Fruit fly (Drosophila melanogaster) whole organism, embryonic: Measurements from ENCODE around the gene MYPT-75D.

Experiments
- Abd-B ChIP-seq: fragments of 200-800 bp; sonication (Bioruptor generic); optimal IDR thresholded peaks from 2 replicates; lab custom pipeline; 2018; ENCODE audit warnings: missing biosample characterization, mild to moderate bottlenecking, missing genetic modification characterization, moderate library complexity
- Asciz ChIP-seq: fragments of 200-800 bp; sonication (Bioruptor generic); optimal IDR thresholded peaks from 2 replicates; lab custom pipeline; 2017; ENCODE audit warnings: missing biosample characterization, mild to moderate bottlenecking, missing genetic modification characterization, missing genetic modification reagents
- CG12155 ChIP-seq: fragments of 200-800 bp; sonication (Bioruptor generic); optimal IDR thresholded peaks from 3 replicates; lab custom pipeline; 2016; ENCODE audit warnings: missing biosample characterization, missing genetic modification characterization
- CG1233 ChIP-seq: fragments of 200-800 bp; sonication (Bioruptor generic); optimal IDR thresholded peaks from 4 replicates; lab custom pipeline; 2018; ENCODE audit warnings: missing biosample characterization, mild to moderate bottlenecking, missing genetic modification characterization
- CG12942 ChIP-seq: fragments of 200-800 bp; sonication (Bioruptor generic); optimal IDR thresholded peaks from 3 replicates; lab custom pipeline; 2016; ENCODE audit warnings: missing biosample characterization, missing genetic modification characterization
- CG1602 ChIP-seq: fragments of 200-800 bp; sonication (Bioruptor generic); optimal IDR thresholded peaks from 3 replicates; lab custom pipeline; 2016; ENCODE audit warnings: missing biosample characterization, missing genetic modification characterization
- CG1603 ChIP-seq: fragments of 200-800 bp; sonication (Bioruptor generic); optimal IDR thresholded peaks from 2 replicates; lab custom pipeline; 2019; ENCODE audit warnings: missing biosample characterization, mild to moderate bottlenecking, missing genetic modification characterization, moderate library complexity
- CG16815 ChIP-seq: fragments of 200-800 bp; sonication (Bioruptor generic); optimal IDR thresholded peaks from 3 replicates; lab custom pipeline; 2017; ENCODE audit warnings: missing biosample characterization, mild to moderate bottlenecking, missing genetic modification characterization
- CG2116 ChIP-seq: fragments of 200-800 bp; sonication (Bioruptor generic); optimal IDR thresholded peaks from 3 replicates; lab custom pipeline; 2018; ENCODE audit warnings: missing biosample characterization, mild to moderate bottlenecking, missing genetic modification characterization
- CG30431 ChIP-seq: fragments of 200-800 bp; sonication (Bioruptor generic); optimal IDR thresholded peaks from 2 replicates; lab custom pipeline; 2017; ENCODE audit warnings: missing biosample characterization, missing genetic modification characterization
- CG31224 ChIP-seq: fragments of 200-800 bp; sonication (Bioruptor generic); IDR thresholded peaks from 2 replicates; pipeline ENCODE4 v1.3.6; 2022; ENCODE audit warnings: missing biosample characterization, missing genetic modification characterization
- CG3281 ChIP-seq: fragments of 200-800 bp; sonication (Bioruptor generic); optimal IDR thresholded peaks from 3 replicates; lab custom pipeline; 2017; ENCODE audit warnings: missing biosample characterization, mild to moderate bottlenecking, missing genetic modification characterization
- CG33213 ChIP-seq: fragments of 200-800 bp; sonication (Bioruptor generic); optimal IDR thresholded peaks from 3 replicates; lab custom pipeline; 2016; ENCODE audit warnings: missing biosample characterization, missing genetic modification characterization
- CG3995 ChIP-seq: fragments of 200-800 bp; sonication (Bioruptor generic); optimal IDR thresholded peaks from 3 replicates; lab custom pipeline; 2016; ENCODE audit warnings: missing biosample characterization, missing genetic modification characterization
- CG7372 ChIP-seq: fragments of 200-800 bp; sonication (Bioruptor generic); IDR thresholded peaks from 2 replicates; pipeline ENCODE4 v1.3.6; 2022; ENCODE audit warnings: missing biosample characterization, missing genetic modification characterization
- CG7745 ChIP-seq: fragments of 200-800 bp; sonication (Bioruptor generic); optimal IDR thresholded peaks from 2 replicates; lab custom pipeline; 2018; ENCODE audit warnings: missing biosample characterization, mild to moderate bottlenecking, missing genetic modification characterization, moderate library complexity
- CG7963 ChIP-seq: fragments of 200-800 bp; sonication (Bioruptor generic); IDR thresholded peaks from 3 replicates; pipeline ENCODE4 v1.3.6; 2022; ENCODE audit warnings: missing biosample characterization, missing genetic modification characterization; ENCODE audit not compliant: partially characterized antibody
- CG8290 ChIP-seq, 3 experiments: fragments of 200-800 bp; sonication (Bioruptor generic); optimal IDR thresholded peaks; 2 replicates each; lab custom pipeline; 2016 to 2019; ENCODE audit warnings: missing biosample characterization in 3 of 3, missing genetic modification characterization in 3 of 3, mild to moderate bottlenecking in 2 of 3, moderate library complexity in 1 of 3
- CG9609 ChIP-seq: fragments of 200-800 bp; sonication (Bioruptor generic); optimal IDR thresholded peaks from 3 replicates; lab custom pipeline; 2016; ENCODE audit warnings: missing biosample characterization, missing genetic modification characterization
- Dll ChIP-seq: fragments of 200-800 bp; sonication (Bioruptor generic); IDR thresholded peaks from 4 replicates; pipeline ENCODE4 v1.3.6; 2022; ENCODE audit warnings: missing biosample characterization, missing genetic modification characterization; ENCODE audit not compliant: partially characterized antibody
- Fer2 ChIP-seq: fragments of 200-800 bp; sonication (Bioruptor generic); optimal IDR thresholded peaks from 2 replicates; lab custom pipeline; 2018; ENCODE audit warnings: missing biosample characterization, mild to moderate bottlenecking, missing genetic modification characterization, moderate library complexity
- HmgZ ChIP-seq: fragments of 200-800 bp; sonication (Bioruptor generic); optimal IDR thresholded peaks from 2 replicates; lab custom pipeline; 2018; ENCODE audit warnings: missing biosample characterization, mild to moderate bottlenecking, missing genetic modification characterization
- Hmx ChIP-seq: fragments of 200-800 bp; sonication (Bioruptor generic); optimal IDR thresholded peaks from 2 replicates; lab custom pipeline; 2016; ENCODE audit warnings: missing biosample characterization, missing genetic modification characterization
- MTF-1 ChIP-seq: fragments of 200-800 bp; sonication (Bioruptor generic); optimal IDR thresholded peaks from 2 replicates; lab custom pipeline; 2018; ENCODE audit warnings: missing biosample characterization, mild to moderate bottlenecking, missing genetic modification characterization, borderline replicate concordance
- Nf-YA ChIP-seq: fragments of 200-800 bp; sonication (Bioruptor generic); IDR thresholded peaks from 2 replicates; pipeline ENCODE4 v1.3.6; 2022; ENCODE audit warnings: missing biosample characterization, missing genetic modification characterization
- Opbp ChIP-seq: fragments of 200-800 bp; sonication (Bioruptor generic); IDR thresholded peaks from 3 replicates; pipeline ENCODE4 v1.3.6; 2022; ENCODE audit warnings: missing biosample characterization, missing genetic modification characterization; ENCODE audit not compliant: partially characterized antibody
- Scr ChIP-seq: fragments of 200-800 bp; sonication (Bioruptor generic); IDR thresholded peaks from 2 replicates; pipeline ENCODE4 v1.3.6; 2022; ENCODE audit warnings: missing biosample characterization, missing genetic modification characterization; ENCODE audit not compliant: partially characterized antibody
- Sry-δ ChIP-seq: fragments of 200-800 bp; sonication (Bioruptor generic); optimal IDR thresholded peaks from 2 replicates; lab custom pipeline; 2016; ENCODE audit warnings: missing biosample characterization, missing genetic modification characterization
- Tbp ChIP-seq: fragments of >200 bp; optimal IDR thresholded peaks from 2 replicates; lab custom pipeline; 2018; ENCODE audit warnings: missing biosample characterization, missing genetic modification characterization
- ac ChIP-seq: fragments of 200-800 bp; sonication (Bioruptor generic); optimal IDR thresholded peaks from 3 replicates; lab custom pipeline; 2017; ENCODE audit warnings: missing biosample characterization, mild to moderate bottlenecking, missing genetic modification characterization
- amos ChIP-seq: fragments of 200-800 bp; sonication (Bioruptor generic); IDR thresholded peaks from 2 replicates; pipeline ENCODE4 v1.3.6; 2022; ENCODE audit warnings: missing biosample characterization, missing genetic modification characterization; ENCODE audit not compliant: partially characterized antibody
- bab2 ChIP-seq: fragments of 200-800 bp; sonication (Bioruptor generic); optimal IDR thresholded peaks from 2 replicates; lab custom pipeline; 2016; ENCODE audit warnings: missing biosample characterization, missing genetic modification characterization
- btn ChIP-seq: fragments of 200-800 bp; sonication (Bioruptor generic); optimal IDR thresholded peaks from 2 replicates; lab custom pipeline; 2016; ENCODE audit warnings: missing biosample characterization, missing genetic modification characterization
- caup ChIP-seq: fragments of 200-800 bp; sonication (Bioruptor generic); optimal IDR thresholded peaks from 3 replicates; lab custom pipeline; 2017; ENCODE audit warnings: missing biosample characterization, mild to moderate bottlenecking, missing genetic modification characterization, moderate library complexity; ENCODE audit not compliant: severe bottlenecking
- chn ChIP-seq: fragments of 200-800 bp; sonication (Bioruptor generic); optimal IDR thresholded peaks from 2 replicates; lab custom pipeline; 2016; ENCODE audit warnings: missing biosample characterization, missing genetic modification characterization
- disco-r ChIP-seq: fragments of 200-800 bp; sonication (Bioruptor generic); optimal IDR thresholded peaks from 2 replicates; lab custom pipeline; 2016; ENCODE audit warnings: missing biosample characterization, missing genetic modification characterization
- inv ChIP-seq: fragments of 200-800 bp; sonication (Bioruptor generic); IDR thresholded peaks from 2 replicates; pipeline ENCODE4 v1.3.6; 2022; ENCODE audit warnings: missing biosample characterization, missing genetic modification characterization; ENCODE audit not compliant: partially characterized antibody
- lilli ChIP-seq: fragments of 200-800 bp; sonication (Bioruptor generic); optimal IDR thresholded peaks from 3 replicates; lab custom pipeline; 2016; ENCODE audit warnings: missing biosample characterization, missing genetic modification characterization
- nerfin-2 ChIP-seq: fragments of 200-800 bp; sonication (Bioruptor generic); IDR thresholded peaks from 2 replicates; pipeline ENCODE4 v1.3.6; 2022; ENCODE audit warnings: missing biosample characterization, missing genetic modification characterization; ENCODE audit not compliant: partially characterized antibody
- nmo ChIP-seq: fragments of 200-800 bp; sonication (Bioruptor generic); optimal IDR thresholded peaks from 2 replicates; lab custom pipeline; 2018; ENCODE audit warnings: missing biosample characterization, mild to moderate bottlenecking, missing genetic modification characterization, moderate library complexity
- nom ChIP-seq: fragments of 200-800 bp; sonication (Bioruptor generic); optimal IDR thresholded peaks from 2 replicates; lab custom pipeline; 2017; ENCODE audit warnings: missing biosample characterization, missing genetic modification characterization, mild to moderate bottlenecking, moderate library complexity, missing genetic modification reagents
- prd ChIP-seq, 3 experiments: fragments of >200 bp in 2 of 3; fragments of 200-800 bp in 1 of 3; sonication (Bioruptor generic) in 1 of 3; optimal IDR thresholded peaks in 2 of 3; IDR thresholded peaks in 1 of 3; 2 replicates in 2 of 3; 3 replicates in 1 of 3; pipeline versions ENCODE4 v1.3.6 to Lab custom; 2017 to 2022; ENCODE audit warnings: missing biosample characterization in 1 of 3, missing genetic modification characterization in 1 of 3
- pzg ChIP-seq: fragments of 200-800 bp; sonication (Bioruptor generic); optimal IDR thresholded peaks from 3 replicates; lab custom pipeline; 2018; ENCODE audit warnings: missing biosample characterization, mild to moderate bottlenecking, missing genetic modification characterization, moderate library complexity
- sens-2 ChIP-seq: fragments of 200-800 bp; sonication (Bioruptor generic); IDR thresholded peaks from 2 replicates; pipeline ENCODE4 v1.3.6; 2022; ENCODE audit warnings: missing biosample characterization, missing genetic modification characterization
- trem ChIP-seq: fragments of 200-800 bp; optimal IDR thresholded peaks from 3 replicates; lab custom pipeline; 2019; ENCODE audit warnings: missing biosample characterization, mild to moderate bottlenecking, missing genetic modification characterization, moderate library complexity
- unc-4 ChIP-seq: fragments of 200-800 bp; sonication (Bioruptor generic); IDR thresholded peaks from 2 replicates; pipeline ENCODE4 v1.3.6; 2022; ENCODE audit warnings: missing biosample characterization, missing genetic modification characterization; ENCODE audit not compliant: partially characterized antibody
- wor ChIP-seq: fragments of 200-800 bp; sonication (Bioruptor generic); IDR thresholded peaks from 2 replicates; pipeline ENCODE4 v1.3.6; 2022; ENCODE audit warnings: missing biosample characterization, missing genetic modification characterization

Gene MYPT-75D

dm6 chr3L:18617893-18618577 is 7.7 kb upstream of the MYPT-75D start, which contains the start of the genes CG13380 and CG4174:
TSS of gene CG13380 (minus strand) at chr3L:18617943.
TSS of gene CG4174 (minus strand) at chr3L:18617943.
- TF ChIP-seq nmo (GFP tag; lab: Kevin White, UChicago) (peak; percentile 21), CG33213 (GFP tag; lab: Kevin White, UChicago) (peak; percentile 44), CG30431 (GFP tag; lab: Kevin White, UChicago) (no peak), Dll (GFP tag; lab: Robert Waterston, UW) (peak; percentile 51; the same call in 1 of the 4 replicates), CG8290 (GFP tag; optimal IDR thresholded peaks at IDR 0.05; lab: Kevin White, UChicago) (peak; percentile 58), CG8290 (tag; optimal IDR thresholded peaks at IDR 0.05; lab: Kevin White, UChicago) (no peak), Fer2 (tag; lab: Kevin White, UChicago) (no peak), nom (GFP tag; lab: Kevin White, UChicago) (no peak), Abd-B (GFP tag; lab: Kevin White, UChicago) (peak; percentile 10), CG1233 (GFP tag; lab: Kevin White, UChicago) (peak; percentile 21), unc-4 (GFP tag; lab: Robert Waterston, UW) (peak; percentile 52; the same call in 1 of the 2 replicates), CG9609 (no peak), MTF-1 (GFP tag; lab: Kevin White, UChicago) (no peak), CG3281 (GFP tag; lab: Kevin White, UChicago) (no peak), Hmx (GFP tag; lab: Kevin White, UChicago) (no peak), CG12942 (GFP tag; lab: Kevin White, UChicago) (no peak), CG16815 (GFP tag; lab: Kevin White, UChicago) (no peak), ac (GFP tag; lab: Kevin White, UChicago) (no peak), trem (tag; lab: Kevin White, UChicago) (peak; percentile 33), CG1602 (GFP tag; lab: Kevin White, UChicago) (no peak), HmgZ (tag; lab: Kevin White, UChicago) (peak; percentile 68), caup (GFP tag; lab: Kevin White, UChicago) (no peak), Nf-YA (GFP tag; lab: Robert Waterston, UW) (no peak), CG1603 (peak; percentile 61), pzg (GFP tag; lab: Kevin White, UChicago) (peak; percentile 35), btn (GFP tag; lab: Kevin White, UChicago) (no peak), CG31224 (GFP tag; lab: Robert Waterston, UW) (no peak), amos (peak; percentile 90), Sry-δ (peak; percentile 13), Asciz (no peak), sens-2 (GFP tag; lab: Robert Waterston, UW) (no peak), CG2116 (GFP tag; lab: Kevin White, UChicago) (no peak), wor (GFP tag; lab: Robert Waterston, UW) (no peak), CG7963 (GFP tag; lab: Robert Waterston, UW) (peak; percentile 95), inv (GFP tag; lab: Robert Waterston, UW) (peak; percentile 55; the same call in 1 of the 2 replicates), CG12155 (no peak), lilli (GFP tag; lab: Kevin White, UChicago) (no peak), Tbp (GFP tag; lab: Kevin White, UChicago) (no peak), bab2 (GFP tag; lab: Kevin White, UChicago) (no peak), nerfin-2 (GFP tag; lab: Robert Waterston, UW) (peak; percentile 95), chn (no peak), Scr (peak; percentile 73), CG7745 (no peak), CG3995 (GFP tag; lab: Kevin White, UChicago) (no peak), CG7372 (no peak), Opbp (GFP tag; lab: Robert Waterston, UW) (peak; percentile 93), disco-r (no peak), prd (optimal IDR thresholded peaks at IDR 0.05; lab: Kevin White, UChicago) (no peak), prd (GFP tag; IDR thresholded peaks at IDR 0.05; lab: Robert Waterston, UW) (no peak)
